Fruit fly (Drosophila melanogaster) whole organism, embryonic: ENCODE measurements around the gene Vps29.

ENCODE experiments used
- Awh ChIP-seq: fragments of 200-800 bp; sonication (Bioruptor generic); IDR thresholded peaks from 2 replicates; pipeline ENCODE4, ENCODE4 v1.3.6; 2022; ENCODE audit warnings: missing biosample characterization, missing genetic modification characterization
- Blimp-1 ChIP-seq: fragments of 200-800 bp; sonication (Bioruptor generic); optimal IDR thresholded peaks from 3 replicates; lab custom pipeline; 2018; ENCODE audit warnings: missing biosample characterization, missing genetic modification characterization, mild to moderate bottlenecking, moderate library complexity, missing genetic modification reagents
- BtbVII ChIP-seq: fragments of 200-800 bp; sonication (Bioruptor generic); optimal IDR thresholded peaks from 3 replicates; lab custom pipeline; 2017; ENCODE audit warnings: missing biosample characterization, mild to moderate bottlenecking, missing genetic modification characterization
- Bteb2 ChIP-seq: fragments of 200-800 bp; sonication (Bioruptor generic); optimal IDR thresholded peaks from 2 replicates; lab custom pipeline; 2016; ENCODE audit warnings: missing biosample characterization, missing genetic modification characterization
- CG10321 ChIP-seq: fragments of 200-800 bp; sonication (Bioruptor generic); IDR thresholded peaks from 2 replicates; pipeline ENCODE4 v1.3.6; 2022; ENCODE audit warnings: missing biosample characterization, missing genetic modification characterization
- CG10654 ChIP-seq: fragments of 200-800 bp; sonication (Bioruptor generic); optimal IDR thresholded peaks from 2 replicates; lab custom pipeline; 2016; ENCODE audit warnings: missing biosample characterization, missing genetic modification characterization
- CG11093 ChIP-seq: fragments of 200-800 bp; sonication (Bioruptor generic); IDR thresholded peaks from 3 replicates; pipeline ENCODE4 v1.3.6; 2022; ENCODE audit warnings: missing biosample characterization, missing genetic modification characterization
- CG12391 ChIP-seq: fragments of 200-800 bp; sonication (Bioruptor generic); optimal IDR thresholded peaks from 3 replicates; lab custom pipeline; 2018; ENCODE audit warnings: missing biosample characterization, mild to moderate bottlenecking, missing genetic modification characterization, moderate library complexity
- CG12769 ChIP-seq: fragments of 200-800 bp; sonication (Bioruptor generic); optimal IDR thresholded peaks from 2 replicates; lab custom pipeline; 2019; ENCODE audit warnings: missing biosample characterization, mild to moderate bottlenecking, missing genetic modification characterization, moderate library complexity
- CG14441 ChIP-seq: fragments of 200-800 bp; sonication (Bioruptor generic); IDR thresholded peaks from 2 replicates; pipeline ENCODE4 v1.3.6; 2022; ENCODE audit warnings: missing biosample characterization, missing genetic modification characterization
- CG16863 ChIP-seq: fragments of 200-800 bp; sonication (Bioruptor generic); optimal IDR thresholded peaks from 3 replicates; lab custom pipeline; 2016; ENCODE audit warnings: missing biosample characterization, missing genetic modification characterization
- CG17328 ChIP-seq: fragments of 200-800 bp; sonication (Bioruptor generic); IDR thresholded peaks from 2 replicates; pipeline ENCODE4 v1.3.6; 2022; ENCODE audit warnings: missing biosample characterization, missing genetic modification characterization
- CG17385 ChIP-seq: fragments of 200-800 bp; sonication (Bioruptor generic); optimal IDR thresholded peaks from 3 replicates; lab custom pipeline; 2018; ENCODE audit warnings: missing biosample characterization, mild to moderate bottlenecking, missing genetic modification characterization
- CG18599 ChIP-seq: fragments of 200-800 bp; sonication (Bioruptor generic); optimal IDR thresholded peaks from 3 replicates; lab custom pipeline; 2017; ENCODE audit warnings: missing biosample characterization, missing genetic modification characterization, mild to moderate bottlenecking, moderate library complexity, missing genetic modification reagents
- CG18619 ChIP-seq: fragments of 200-800 bp; sonication (Bioruptor generic); optimal IDR thresholded peaks from 3 replicates; lab custom pipeline; 2017; ENCODE audit warnings: missing biosample characterization, mild to moderate bottlenecking, missing genetic modification characterization
- CG2116 ChIP-seq: fragments of 200-800 bp; sonication (Bioruptor generic); optimal IDR thresholded peaks from 3 replicates; lab custom pipeline; 2018; ENCODE audit warnings: missing biosample characterization, mild to moderate bottlenecking, missing genetic modification characterization
- CG2875 ChIP-seq: fragments of 200-800 bp; sonication (Bioruptor generic); optimal IDR thresholded peaks from 2 replicates; lab custom pipeline; 2017; ENCODE audit warnings: missing biosample characterization, mild to moderate bottlenecking, missing genetic modification characterization, missing genetic modification reagents
- CG3407 ChIP-seq: fragments of 200-800 bp; sonication (Bioruptor generic); optimal IDR thresholded peaks from 2 replicates; lab custom pipeline; 2018; ENCODE audit warnings: missing biosample characterization, mild to moderate bottlenecking, missing genetic modification characterization
- CG3838 ChIP-seq: fragments of 200-800 bp; sonication (Bioruptor generic); optimal IDR thresholded peaks from 3 replicates; lab custom pipeline; 2016; ENCODE audit warnings: missing biosample characterization, missing genetic modification characterization
- CG4282 ChIP-seq: fragments of 200-800 bp; sonication (Bioruptor generic); optimal IDR thresholded peaks from 2 replicates; lab custom pipeline; 2016; ENCODE audit warnings: missing biosample characterization, missing genetic modification characterization
- CG4820 ChIP-seq: fragments of 200-800 bp; sonication (Bioruptor generic); optimal IDR thresholded peaks from 3 replicates; lab custom pipeline; 2016; ENCODE audit warnings: missing biosample characterization, missing genetic modification characterization
- CG8281 ChIP-seq: fragments of 200-800 bp; sonication (Bioruptor generic); optimal IDR thresholded peaks from 2 replicates; lab custom pipeline; 2018; ENCODE audit warnings: missing biosample characterization, mild to moderate bottlenecking, missing genetic modification characterization, moderate library complexity
- Dfd ChIP-seq, 2 experiments: fragments of >200 bp; optimal IDR thresholded peaks; 2 replicates each; lab custom pipeline; 2017; ENCODE audit warnings: missing biosample characterization in 2 of 2, missing genetic modification characterization in 2 of 2
- Drgx ChIP-seq: fragments of 200-800 bp; sonication (Bioruptor generic); IDR thresholded peaks from 2 replicates; pipeline ENCODE4 v1.3.6; 2022; ENCODE audit warnings: missing biosample characterization, missing genetic modification characterization
- HLH3B ChIP-seq: fragments of 200-800 bp; sonication (Bioruptor generic); IDR thresholded peaks from 2 replicates; pipeline ENCODE4 v1.3.6; 2022; ENCODE audit warnings: missing biosample characterization, missing genetic modification characterization
- Hr51 ChIP-seq, 2 experiments: fragments of 200-800 bp; sonication (Bioruptor generic); optimal IDR thresholded peaks; 2 replicates in 1 of 2; 3 replicates in 1 of 2; lab custom pipeline; 2016 to 2018; ENCODE audit warnings: missing biosample characterization in 2 of 2, missing genetic modification characterization in 2 of 2, mild to moderate bottlenecking in 1 of 2, moderate library complexity in 1 of 2
- Lim3 ChIP-seq: fragments of 200-800 bp; sonication (Bioruptor generic); IDR thresholded peaks from 2 replicates; pipeline ENCODE4 v1.3.6; 2022; ENCODE audit warnings: missing biosample characterization, missing genetic modification characterization
- MESR4 ChIP-seq: fragments of 200-800 bp; sonication (Bioruptor generic); optimal IDR thresholded peaks from 2 replicates; lab custom pipeline; 2018; ENCODE audit warnings: missing biosample characterization, mild to moderate bottlenecking, missing genetic modification characterization, moderate library complexity
- Mad ChIP-seq: fragments of 200-800 bp; sonication (Bioruptor generic); optimal IDR thresholded peaks from 2 replicates; lab custom pipeline; 2016; ENCODE audit warnings: missing biosample characterization, missing genetic modification characterization
- NFAT ChIP-seq: fragments of 200-800 bp; sonication (Bioruptor generic); IDR thresholded peaks from 2 replicates; pipeline ENCODE4 v1.3.6; 2022; ENCODE audit warnings: missing biosample characterization, missing genetic modification characterization
- Nf-YB ChIP-seq: fragments of 200-800 bp; sonication (Bioruptor generic); optimal IDR thresholded peaks from 3 replicates; lab custom pipeline; 2019; ENCODE audit warnings: missing biosample characterization, mild to moderate bottlenecking, missing genetic modification characterization, moderate library complexity
- Optix ChIP-seq: fragments of 200-800 bp; sonication (Bioruptor generic); IDR thresholded peaks from 3 replicates; pipeline ENCODE4 v1.3.6; 2022; ENCODE audit warnings: missing biosample characterization, missing genetic modification characterization
- Scr ChIP-seq: fragments of 200-800 bp; sonication (Bioruptor generic); IDR thresholded peaks from 2 replicates; pipeline ENCODE4 v1.3.6; 2022; ENCODE audit warnings: missing biosample characterization, missing genetic modification characterization; ENCODE audit not compliant: partially characterized antibody
- Sin3A ChIP-seq: fragments of >200 bp; optimal IDR thresholded peaks from 2 replicates; lab custom pipeline; 2018
- Ssrp ChIP-seq: fragments of 200-800 bp; sonication (Bioruptor generic); optimal IDR thresholded peaks from 2 replicates; lab custom pipeline; 2018; ENCODE audit warnings: missing biosample characterization, mild to moderate bottlenecking, missing genetic modification characterization, moderate library complexity
- ash1 ChIP-seq: fragments of 200-800 bp; sonication (Bioruptor generic); optimal IDR thresholded peaks from 2 replicates; lab custom pipeline; 2018; ENCODE audit warnings: missing biosample characterization, mild to moderate bottlenecking, missing genetic modification characterization
- bbx ChIP-seq: fragments of 200-800 bp; sonication (Bioruptor generic); IDR thresholded peaks from 2 replicates; pipeline ENCODE4 v1.3.6; 2022; ENCODE audit warnings: missing biosample characterization, missing genetic modification characterization; ENCODE audit not compliant: partially characterized antibody
- chinmo ChIP-seq: fragments of 200-800 bp; sonication (Bioruptor generic); IDR thresholded peaks from 4 replicates; pipeline ENCODE4 v1.3.6; 2022; ENCODE audit warnings: missing biosample characterization, missing genetic modification characterization; ENCODE audit not compliant: partially characterized antibody
- da ChIP-seq: fragments of 200-800 bp; sonication (Bioruptor generic); optimal IDR thresholded peaks from 2 replicates; lab custom pipeline; 2016; ENCODE audit warnings: missing biosample characterization, missing genetic modification characterization
- dm ChIP-seq: fragments of 200-800 bp; sonication (Bioruptor generic); optimal IDR thresholded peaks from 3 replicates; lab custom pipeline; 2016; ENCODE audit warnings: missing biosample characterization, missing genetic modification characterization
- dmrt99B ChIP-seq: fragments of 200-800 bp; sonication (Bioruptor generic); optimal IDR thresholded peaks from 2 replicates; lab custom pipeline; 2018; ENCODE audit warnings: missing biosample characterization, mild to moderate bottlenecking, missing genetic modification characterization, moderate library complexity
- dpn ChIP-seq, 2 experiments: fragments of 200-800 bp; sonication (Bioruptor generic); optimal IDR thresholded peaks; 3 replicates each; lab custom pipeline; 2016; ENCODE audit warnings: missing biosample characterization in 2 of 2, missing genetic modification characterization in 2 of 2
- fru ChIP-seq: fragments of >200 bp; optimal IDR thresholded peaks from 2 replicates; lab custom pipeline; 2017
- nom ChIP-seq: fragments of 200-800 bp; sonication (Bioruptor generic); optimal IDR thresholded peaks from 2 replicates; lab custom pipeline; 2017; ENCODE audit warnings: missing biosample characterization, missing genetic modification characterization, mild to moderate bottlenecking, moderate library complexity, missing genetic modification reagents
- prd ChIP-seq, 3 experiments: fragments of >200 bp in 2 of 3; fragments of 200-800 bp in 1 of 3; sonication (Bioruptor generic) in 1 of 3; optimal IDR thresholded peaks in 2 of 3; IDR thresholded peaks in 1 of 3; 2 replicates in 2 of 3; 3 replicates in 1 of 3; pipeline versions ENCODE4 v1.3.6 to Lab custom; 2017 to 2022; ENCODE audit warnings: missing biosample characterization in 1 of 3, missing genetic modification characterization in 1 of 3
- sens ChIP-seq: fragments of 200-800 bp; sonication (Bioruptor generic); peaks from one replicate; lab custom pipeline; 2016; ENCODE audit warnings: missing biosample characterization, missing genetic modification characterization
- tna ChIP-seq: fragments of 200-800 bp; sonication (Bioruptor generic); IDR thresholded peaks from 2 replicates; pipeline ENCODE4 v1.3.6; 2022; ENCODE audit warnings: missing biosample characterization, missing genetic modification characterization; ENCODE audit not compliant: partially characterized antibody

Gene Vps29

dm6 chr2L:1157679-1158518 lies 7.3 kb downstream of the Vps29 start, which contains the start of gene capt (continued):
- TF ChIP-seq CG10321 (GFP tag; lab: Robert Waterston, UW) (0 out of 2 replicates have a peak, but pooled peaks have one; percentile 9), ash1 (GFP tag; lab: Kevin White, UChicago) (no peak), Blimp-1 (no peak), dmrt99B (tag; lab: Kevin White, UChicago) (no peak), BtbVII (GFP tag; lab: Kevin White, UChicago) (peak; percentile 22), CG17385 (GFP tag; lab: Kevin White, UChicago) (peak; percentile 10), CG17328 (GFP tag; lab: Robert Waterston, UW) (no peak), bbx (peak; percentile 25; the same call in 1 of the 2 replicates), nom (GFP tag; lab: Kevin White, UChicago) (no peak), Drgx (GFP tag; lab: Robert Waterston, UW) (no peak; the same call in 1 of the 2 replicates), Lim3 (GFP tag; lab: Robert Waterston, UW) (no peak), CG2875 (no peak), CG11093 (GFP tag; lab: Robert Waterston, UW) (0 out of 3 replicates have a peak, but pooled peaks have one; percentile 27), HLH3B (GFP tag; lab: Robert Waterston, UW) (peak; percentile 23; the same call in 1 of the 2 replicates), Dfd (GFP tag; optimal IDR thresholded peaks at IDR 0.05; lab: Kevin White, UChicago) (no peak), NFAT (GFP tag; lab: Robert Waterston, UW) (peak; percentile 45; the same call in 1 of the 2 replicates), sens (GFP tag; lab: Kevin White, UChicago) (peak; percentile 73), CG2116 (peak; percentile 6), Ssrp (tag; lab: Kevin White, UChicago) (peak; percentile 22), Bteb2 (GFP tag; lab: Kevin White, UChicago) (no peak), CG8281 (tag; lab: Kevin White, UChicago) (no peak), da (GFP tag; lab: Kevin White, UChicago) (no peak), CG3407 (no peak), Awh (GFP tag; lab: Robert Waterston, UW) (no peak), CG16863 (GFP tag; lab: Kevin White, UChicago) (peak; percentile 12), Sin3A (lab: Kevin White, UChicago) (peak; percentile 54), CG4282 (GFP tag; lab: Kevin White, UChicago) (no peak), CG4820 (GFP tag; lab: Kevin White, UChicago) (peak; percentile 16), CG14441 (GFP tag; lab: Robert Waterston, UW) (peak; percentile 54), MESR4 (GFP tag; lab: Kevin White, UChicago) (peak; percentile 51), CG12391 (tag; lab: Kevin White, UChicago) (peak; percentile 54), Scr (GFP tag; lab: Robert Waterston, UW) (no peak; the same call in 1 of the 2 replicates), dpn (GFP tag; optimal IDR thresholded peaks at IDR 0.05; lab: Kevin White, UChicago) (peak; percentile 24 to 28), prd (optimal IDR thresholded peaks at IDR 0.05; lab: Kevin White, UChicago) (no peak), prd (GFP tag; IDR thresholded peaks at IDR 0.05; lab: Robert Waterston, UW) (peak; percentile 56; the same call in 2 of the 3 replicates), Hr51 (GFP tag; optimal IDR thresholded peaks at IDR 0.05; lab: Kevin White, UChicago) (no peak), Mad (GFP tag; lab: Kevin White, UChicago) (peak; percentile 10), Optix (no peak), tna (GFP tag; lab: Robert Waterston, UW) (no peak), CG18599 (GFP tag; lab: Kevin White, UChicago) (peak; percentile 54), CG10654 (GFP tag; lab: Kevin White, UChicago) (no peak), CG18619 (GFP tag; lab: Kevin White, UChicago) (no peak), fru (lab: Kevin White, UChicago) (no peak), CG12769 (no peak), dm (GFP tag; lab: Kevin White, UChicago) (peak; percentile 16), CG3838 (GFP tag; lab: Kevin White, UChicago) (no peak), Nf-YB (GFP tag; lab: Kevin White, UChicago) (no peak), chinmo (GFP tag; lab: Robert Waterston, UW) (peak; percentile 82; the same call in 1 of the 4 replicates)
